Fruit fly (Drosophila melanogaster): ENCODE data around the gene GluRIIC.

GluRIIC gene

dm6 chr2L:865851-866250, 48.0 kb upstream of the GluRIIC start (continued):
- peak; percentile 88 for TF ChIP-seq kay (GFP tag; optimal IDR thresholded peaks at IDR 0.05)
- TF ChIP-seq dmrt99B (tag; optimal IDR thresholded peaks at IDR 0.05) = peak; percentile 98
- no peak for TF ChIP-seq cad (GFP tag; optimal IDR thresholded peaks at IDR 0.05)
- TF ChIP-seq h (optimal IDR thresholded peaks at IDR 0.05) = no peak
- peak in 1 of 3 experiments; percentile 93 for TF ChIP-seq lola (GFP tag; optimal IDR thresholded peaks at IDR 0.05)
- TF ChIP-seq CG8478 (optimal IDR thresholded peaks at IDR 0.05) = no peak
- peak; percentile 95 for TF ChIP-seq CG10209 (GFP tag; optimal IDR thresholded peaks at IDR 0.05)
- TF ChIP-seq Hand (GFP tag; optimal IDR thresholded peaks at IDR 0.05) = peak; percentile 89
- peak; percentile 94 for TF ChIP-seq CG11695 (GFP tag; IDR thresholded peaks at IDR 0.05)
- peak; percentile 96 for TF ChIP-seq Dek (tag; optimal IDR thresholded peaks at IDR 0.05)
- TF ChIP-seq emc (GFP tag; optimal IDR thresholded peaks at IDR 0.05) = peak; percentile 86
- peak; percentile 89 to 96 for TF ChIP-seq bsh (GFP tag; optimal IDR thresholded peaks at IDR 0.05)
- peak; percentile 86 for TF ChIP-seq CG9876 (GFP tag; optimal IDR thresholded peaks at IDR 0.05)
- TF ChIP-seq MBD-R2 (GFP tag; IDR thresholded peaks at IDR 0.05) = peak; percentile 91
- peak; percentile 95 for TF ChIP-seq gcm (GFP tag; optimal IDR thresholded peaks at IDR 0.05)
- peak; percentile 97 for TF ChIP-seq ttk (GFP tag; IDR thresholded peaks at IDR 0.05)
- peak; percentile 97 for TF ChIP-seq dysf (GFP tag; IDR thresholded peaks at IDR 0.05)
- TF ChIP-seq nerfin-2 (GFP tag; IDR thresholded peaks at IDR 0.05; ENCODE audit: partially characterized antibody) = no peak
- TF ChIP-seq CG9215 (GFP tag; IDR thresholded peaks at IDR 0.05) = peak; percentile 92
- peak; percentile 95 for TF ChIP-seq gcm2 (GFP tag; optimal IDR thresholded peaks at IDR 0.05)
- no peak for TF ChIP-seq CG6791 (GFP tag; IDR thresholded peaks at IDR 0.05; ENCODE audit: partially characterized antibody)
- peak; percentile 88 for TF ChIP-seq CG7357 (GFP tag; IDR thresholded peaks at IDR 0.05)
- TF ChIP-seq exex (tag; optimal IDR thresholded peaks at IDR 0.05) = peak; percentile 63
- TF ChIP-seq CG12744 (GFP tag; optimal IDR thresholded peaks at IDR 0.05) = peak; percentile 93
- peak; percentile 92 for TF ChIP-seq Gug (GFP tag; IDR thresholded peaks at IDR 0.05)
- peak; percentile 57 for TF ChIP-seq CG1832 (GFP tag; optimal IDR thresholded peaks at IDR 0.05)
- TF ChIP-seq CG17361 (GFP tag; IDR thresholded peaks at IDR 0.05) = peak; percentile 96
- TF ChIP-seq MESR4 (GFP tag; optimal IDR thresholded peaks at IDR 0.05) = peak; percentile 62
- peak; percentile 92 for TF ChIP-seq CG7987 (GFP tag; optimal IDR thresholded peaks at IDR 0.05)
- peak; percentile 77 for TF ChIP-seq Jarid2 (GFP tag; optimal IDR thresholded peaks at IDR 0.05)
- TF ChIP-seq B-H1 (GFP tag; IDR thresholded peaks at IDR 0.05) = peak; percentile 95
- TF ChIP-seq Antp (GFP tag; optimal IDR thresholded peaks at IDR 0.05) = peak; percentile 93
- TF ChIP-seq CG30020 (tag; optimal IDR thresholded peaks at IDR 0.05) = peak; percentile 72
- TF ChIP-seq danr (GFP tag; IDR thresholded peaks at IDR 0.05) = peak; percentile 93
- peak; percentile 91 for TF ChIP-seq en (GFP tag; optimal IDR thresholded peaks at IDR 0.05)
- peak; percentile 94 to 97 for TF ChIP-seq Pdp1 (GFP tag; optimal IDR thresholded peaks at IDR 0.05)
- peak; percentile 91 for TF ChIP-seq CG17612 (GFP tag; IDR thresholded peaks at IDR 0.05)
- peak; percentile 72 for TF ChIP-seq CG14965 (GFP tag; optimal IDR thresholded peaks at IDR 0.05; ENCODE audit: borderline replicate concordance)
- TF ChIP-seq inv (GFP tag; IDR thresholded peaks at IDR 0.05; ENCODE audit: partially characterized antibody) = no peak
- peak; percentile 98 for TF ChIP-seq corto (GFP tag; optimal IDR thresholded peaks at IDR 0.05)
- peak; percentile 91 for TF ChIP-seq CG10959 (GFP tag; IDR thresholded peaks at IDR 0.05)
- TF ChIP-seq Sry-β (GFP tag; optimal IDR thresholded peaks at IDR 0.05) = peak; percentile 52
- TF ChIP-seq crc (GFP tag; optimal IDR thresholded peaks at IDR 0.05) = peak; percentile 94
- TF ChIP-seq CG3838 (GFP tag; optimal IDR thresholded peaks at IDR 0.05) = peak; percentile 88
- peak; percentile 97 for TF ChIP-seq CG31441 (GFP tag; IDR thresholded peaks at IDR 0.05)
- peak; percentile 97 for TF ChIP-seq ind (GFP tag; optimal IDR thresholded peaks at IDR 0.05)
- TF ChIP-seq CG18599 (GFP tag; optimal IDR thresholded peaks at IDR 0.05) = peak; percentile 97
- TF ChIP-seq nau (GFP tag; optimal IDR thresholded peaks at IDR 0.05) = peak; percentile 92
- peak; percentile 94 for TF ChIP-seq Six4 (GFP tag; optimal IDR thresholded peaks at IDR 0.05)
- TF ChIP-seq CG30431 (GFP tag; optimal IDR thresholded peaks at IDR 0.05) = peak; percentile 94
